Fruit fly (Drosophila melanogaster) whole organism, embryonic: ENCODE results near the gene CG32373.

Experiments used
- Ada2b ChIP-seq: fragments of 200-800 bp; sonication (Bioruptor generic); IDR thresholded peaks from 2 replicates; pipeline ENCODE4 v1.3.6; 2022; ENCODE audit warnings: missing biosample characterization, missing genetic modification characterization
- Asciz ChIP-seq: fragments of 200-800 bp; sonication (Bioruptor generic); optimal IDR thresholded peaks from 2 replicates; lab custom pipeline; 2017; ENCODE audit warnings: missing biosample characterization, mild to moderate bottlenecking, missing genetic modification characterization, missing genetic modification reagents
- CG12104 ChIP-seq: fragments of 200-800 bp; sonication (Bioruptor generic); optimal IDR thresholded peaks from 3 replicates; lab custom pipeline; 2016; ENCODE audit warnings: missing biosample characterization, missing genetic modification characterization
- CG12744 ChIP-seq: fragments of 200-800 bp; sonication (Bioruptor generic); optimal IDR thresholded peaks from 2 replicates; lab custom pipeline; 2016; ENCODE audit warnings: missing biosample characterization, missing genetic modification characterization
- CG13287 ChIP-seq: fragments of 200-800 bp; sonication (Bioruptor generic); IDR thresholded peaks from 2 replicates; pipeline ENCODE4 v1.3.6; 2022; ENCODE audit warnings: missing biosample characterization, missing genetic modification characterization; ENCODE audit not compliant: partially characterized antibody
- CG14050 ChIP-seq: fragments of 200-800 bp; sonication (Bioruptor generic); IDR thresholded peaks from 3 replicates; pipeline ENCODE4 v1.3.6; 2022; ENCODE audit warnings: missing biosample characterization, missing genetic modification characterization
- CG14860 ChIP-seq: fragments of 200-800 bp; sonication (Bioruptor generic); IDR thresholded peaks from 3 replicates; pipeline ENCODE4 v1.3.6; 2022; ENCODE audit warnings: missing biosample characterization, missing genetic modification characterization; ENCODE audit not compliant: partially characterized antibody
- CG18011 ChIP-seq: fragments of 200-800 bp; sonication (Bioruptor generic); optimal IDR thresholded peaks from 2 replicates; lab custom pipeline; 2017; ENCODE audit warnings: missing biosample characterization, missing genetic modification characterization, mild to moderate bottlenecking, moderate library complexity, missing genotype
- CG18764 ChIP-seq: fragments of 200-800 bp; sonication (Bioruptor generic); optimal IDR thresholded peaks from 3 replicates; lab custom pipeline; 2016; ENCODE audit warnings: missing biosample characterization, missing genetic modification characterization
- CG34422 ChIP-seq: fragments of 200-800 bp; sonication (Bioruptor generic); IDR thresholded peaks from 3 replicates; pipeline ENCODE4 v1.3.6; 2022; ENCODE audit warnings: missing biosample characterization, missing genetic modification characterization
- CG4360 ChIP-seq: fragments of 200-800 bp; sonication (Bioruptor generic); IDR thresholded peaks from 2 replicates; pipeline ENCODE4 v1.3.6; 2022; ENCODE audit warnings: missing biosample characterization, missing genetic modification characterization
- CG4707 ChIP-seq: fragments of 200-800 bp; sonication (Bioruptor generic); optimal IDR thresholded peaks from 2 replicates; lab custom pipeline; 2018; ENCODE audit warnings: missing biosample characterization, mild to moderate bottlenecking, missing genetic modification characterization, moderate library complexity
- CG6765 ChIP-seq: fragments of 200-800 bp; sonication (Bioruptor generic); optimal IDR thresholded peaks from 3 replicates; lab custom pipeline; 2017; ENCODE audit warnings: missing biosample characterization, mild to moderate bottlenecking, missing genetic modification characterization
- CG7745 ChIP-seq: fragments of 200-800 bp; sonication (Bioruptor generic); optimal IDR thresholded peaks from 2 replicates; lab custom pipeline; 2018; ENCODE audit warnings: missing biosample characterization, mild to moderate bottlenecking, missing genetic modification characterization, moderate library complexity
- CG8281 ChIP-seq: fragments of 200-800 bp; sonication (Bioruptor generic); optimal IDR thresholded peaks from 2 replicates; lab custom pipeline; 2018; ENCODE audit warnings: missing biosample characterization, mild to moderate bottlenecking, missing genetic modification characterization, moderate library complexity
- CG9215 ChIP-seq: fragments of 200-800 bp; sonication (Bioruptor generic); IDR thresholded peaks from 2 replicates; pipeline ENCODE4 v1.3.6; 2022; ENCODE audit warnings: missing biosample characterization, missing genetic modification characterization
- CG9727 ChIP-seq: fragments of 200-800 bp; sonication (Bioruptor generic); optimal IDR thresholded peaks from 3 replicates; lab custom pipeline; 2017; ENCODE audit warnings: missing biosample characterization, mild to moderate bottlenecking, missing genetic modification characterization
- CG9797 ChIP-seq: fragments of 200-800 bp; sonication (Bioruptor generic); optimal IDR thresholded peaks from 3 replicates; lab custom pipeline; 2018; ENCODE audit warnings: missing biosample characterization, mild to moderate bottlenecking, missing genetic modification characterization
- CrebB ChIP-seq: fragments of 200-800 bp; sonication (Bioruptor generic); optimal IDR thresholded peaks from 3 replicates; lab custom pipeline; 2018; ENCODE audit warnings: missing biosample characterization, mild to moderate bottlenecking, missing genetic modification characterization
- Dbx ChIP-seq: fragments of 200-800 bp; sonication (Bioruptor generic); IDR thresholded peaks from 3 replicates; pipeline ENCODE4 v1.3.6; 2022; ENCODE audit warnings: missing biosample characterization, missing genetic modification characterization
- Dek ChIP-seq: fragments of 200-800 bp; sonication (Bioruptor generic); optimal IDR thresholded peaks from 3 replicates; lab custom pipeline; 2019; ENCODE audit warnings: missing biosample characterization, mild to moderate bottlenecking, missing genetic modification characterization, moderate library complexity
- Dp ChIP-seq: fragments of 200-800 bp; sonication (Bioruptor generic); optimal IDR thresholded peaks from 2 replicates; lab custom pipeline; 2018; ENCODE audit warnings: missing biosample characterization, mild to moderate bottlenecking, missing genetic modification characterization, moderate library complexity
- E2f1 ChIP-seq: fragments of 200-800 bp; sonication (Bioruptor generic); IDR thresholded peaks from 2 replicates; pipeline ENCODE4 v1.3.6; 2022; ENCODE audit warnings: missing biosample characterization, missing genetic modification characterization
- Fer3 ChIP-seq: fragments of 200-800 bp; sonication (Bioruptor generic); optimal IDR thresholded peaks from 2 replicates; lab custom pipeline; 2018; ENCODE audit warnings: missing biosample characterization, mild to moderate bottlenecking, missing genetic modification characterization, moderate library complexity
- HHEX ChIP-seq: fragments of 200-800 bp; sonication (Bioruptor generic); optimal IDR thresholded peaks from 3 replicates; lab custom pipeline; 2017; ENCODE audit warnings: missing biosample characterization, mild to moderate bottlenecking, missing genetic modification characterization, missing genetic modification reagents
- HLHmδ ChIP-seq: fragments of 200-800 bp; sonication (Bioruptor generic); optimal IDR thresholded peaks from 2 replicates; lab custom pipeline; 2018; ENCODE audit warnings: missing biosample characterization, mild to moderate bottlenecking, missing genetic modification characterization, moderate library complexity
- HmgZ ChIP-seq: fragments of 200-800 bp; sonication (Bioruptor generic); optimal IDR thresholded peaks from 2 replicates; lab custom pipeline; 2018; ENCODE audit warnings: missing biosample characterization, mild to moderate bottlenecking, missing genetic modification characterization
- Kr ChIP-seq: fragments of 200-800 bp; sonication (Bioruptor generic); optimal IDR thresholded peaks from 2 replicates; lab custom pipeline; 2017; ENCODE audit warnings: missing biosample characterization, mild to moderate bottlenecking, missing genetic modification characterization
- Lhr ChIP-seq: fragments of 200-800 bp; sonication (Bioruptor generic); optimal IDR thresholded peaks from 3 replicates; lab custom pipeline; 2017; ENCODE audit warnings: mild to moderate bottlenecking, missing biosample characterization, missing genetic modification reagents, missing genetic modification characterization
- Med ChIP-seq: fragments of 200-800 bp; sonication (Bioruptor generic); peaks from one replicate; lab custom pipeline; 2016; ENCODE audit warnings: missing biosample characterization, missing genetic modification characterization, mild to moderate bottlenecking, inconsistent platforms, moderate library complexity
- Pdp1 ChIP-seq, 2 experiments: fragments of 200-800 bp; sonication (Bioruptor generic); optimal IDR thresholded peaks; 3 replicates each; lab custom pipeline; 2016; ENCODE audit warnings: missing biosample characterization in 2 of 2, missing genetic modification characterization in 2 of 2, mild to moderate bottlenecking in 1 of 2, moderate library complexity in 1 of 2
- Rfx ChIP-seq: fragments of 200-800 bp; sonication (Bioruptor generic); IDR thresholded peaks from 2 replicates; pipeline ENCODE4 v1.3.6; 2022; ENCODE audit warnings: missing biosample characterization, missing genetic modification characterization
- YL-1 ChIP-seq: fragments of 200-800 bp; sonication (Bioruptor generic); optimal IDR thresholded peaks from 3 replicates; lab custom pipeline; 2017; ENCODE audit warnings: missing biosample characterization, mild to moderate bottlenecking, missing genetic modification characterization
- abd-A ChIP-seq: fragments of 200-800 bp; sonication (Bioruptor generic); optimal IDR thresholded peaks from 3 replicates; lab custom pipeline; 2019; ENCODE audit warnings: missing biosample characterization, mild to moderate bottlenecking, missing genetic modification characterization, moderate library complexity
- ac ChIP-seq: fragments of 200-800 bp; sonication (Bioruptor generic); optimal IDR thresholded peaks from 3 replicates; lab custom pipeline; 2017; ENCODE audit warnings: missing biosample characterization, mild to moderate bottlenecking, missing genetic modification characterization
- eyg ChIP-seq: fragments of 200-800 bp; sonication (Bioruptor generic); optimal IDR thresholded peaks from 3 replicates; lab custom pipeline; 2016; ENCODE audit warnings: missing biosample characterization, missing genetic modification characterization
- gro ChIP-seq: fragments of 200-800 bp; sonication (Bioruptor generic); optimal IDR thresholded peaks from 2 replicates; lab custom pipeline; 2016; ENCODE audit warnings: missing biosample characterization, missing genetic modification characterization
- her ChIP-seq: fragments of 200-800 bp; sonication (Bioruptor generic); optimal IDR thresholded peaks from 2 replicates; lab custom pipeline; 2016; ENCODE audit warnings: missing biosample characterization, missing genetic modification characterization
- hkb ChIP-seq, 2 experiments: fragments of 200-800 bp in 1 of 2; fragments of >200 bp in 1 of 2; sonication (Bioruptor generic) in 1 of 2; IDR thresholded peaks in 1 of 2; optimal IDR thresholded peaks in 1 of 2; 2 replicates each; pipeline versions ENCODE4 v1.3.6 to Lab custom; 2017 to 2022; ENCODE audit warnings: missing biosample characterization in 1 of 2, missing genetic modification characterization in 1 of 2
- hth ChIP-seq: fragments of >200 bp; optimal IDR thresholded peaks from 2 replicates; lab custom pipeline; 2017; ENCODE audit warnings: inconsistent platforms
- jumu ChIP-seq: fragments of 200-800 bp; sonication (Bioruptor generic); optimal IDR thresholded peaks from 3 replicates; lab custom pipeline; 2016; ENCODE audit warnings: missing biosample characterization, missing genetic modification characterization
- kay ChIP-seq: fragments of 200-800 bp; sonication (Bioruptor generic); optimal IDR thresholded peaks from 2 replicates; lab custom pipeline; 2016; ENCODE audit warnings: missing biosample characterization, missing genetic modification characterization
- peb ChIP-seq: fragments of 200-800 bp; sonication (Bioruptor generic); IDR thresholded peaks from 2 replicates; pipeline ENCODE4 v1.3.6; 2022; ENCODE audit warnings: missing biosample characterization, missing genetic modification characterization
- pum ChIP-seq: fragments of 200-800 bp; sonication (Bioruptor generic); optimal IDR thresholded peaks from 2 replicates; lab custom pipeline; 2016; ENCODE audit warnings: missing biosample characterization, missing genetic modification characterization
- salm ChIP-seq: fragments of 200-800 bp; sonication (Bioruptor generic); optimal IDR thresholded peaks from 2 replicates; lab custom pipeline; 2018; ENCODE audit warnings: missing biosample characterization, mild to moderate bottlenecking, missing genetic modification characterization
- scrt ChIP-seq: fragments of 200-800 bp; sonication (Bioruptor generic); optimal IDR thresholded peaks from 2 replicates; lab custom pipeline; 2018; ENCODE audit warnings: missing biosample characterization, mild to moderate bottlenecking, missing genetic modification characterization, moderate library complexity
- stc ChIP-seq: fragments of 200-800 bp; sonication (Bioruptor generic); IDR thresholded peaks from 2 replicates; pipeline ENCODE4 v1.3.6; 2022; ENCODE audit warnings: missing biosample characterization, missing genetic modification characterization
- tna ChIP-seq: fragments of 200-800 bp; sonication (Bioruptor generic); IDR thresholded peaks from 2 replicates; pipeline ENCODE4 v1.3.6; 2022; ENCODE audit warnings: missing biosample characterization, missing genetic modification characterization; ENCODE audit not compliant: partially characterized antibody
- trh ChIP-seq: fragments of 200-800 bp; sonication (Bioruptor generic); optimal IDR thresholded peaks from 2 replicates; lab custom pipeline; 2016; ENCODE audit warnings: missing biosample characterization, missing genetic modification characterization
- unc-4 ChIP-seq: fragments of 200-800 bp; sonication (Bioruptor generic); IDR thresholded peaks from 2 replicates; pipeline ENCODE4 v1.3.6; 2022; ENCODE audit warnings: missing biosample characterization, missing genetic modification characterization; ENCODE audit not compliant: partially characterized antibody

Gene CG32373

DNA sequence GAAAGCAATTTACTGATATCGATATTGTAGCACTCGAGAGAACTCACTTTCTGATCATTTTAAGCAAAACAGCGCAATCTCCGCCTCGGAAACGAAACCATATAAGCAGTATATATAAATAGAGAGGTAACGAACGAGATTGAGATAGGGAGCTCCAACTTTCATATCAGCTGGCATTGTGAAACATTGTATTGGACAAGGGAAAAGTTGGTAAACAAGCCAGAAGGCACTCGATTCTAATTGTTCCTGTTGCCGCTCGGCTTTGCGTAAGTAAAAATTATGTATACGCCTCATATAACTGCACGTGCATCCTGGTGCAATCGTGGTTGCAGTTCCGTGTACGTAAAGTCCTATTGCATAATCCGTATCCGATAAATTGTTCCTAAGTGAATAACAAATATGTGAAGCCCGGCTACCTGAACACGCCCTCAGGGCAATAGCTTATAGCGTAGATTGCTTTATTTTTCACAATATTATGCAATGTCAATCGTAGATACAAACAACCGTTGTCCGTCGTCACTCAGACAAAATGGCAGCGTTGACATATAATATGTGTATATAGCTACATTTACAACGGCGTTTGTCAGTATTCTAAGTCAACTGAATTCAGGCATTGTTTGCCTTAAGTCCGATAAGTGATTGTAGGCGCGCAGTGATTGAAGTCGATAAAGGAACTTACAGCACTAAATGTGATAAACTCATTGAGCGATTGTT is 156.3 kb downstream of the CG32373 start:
- TF ChIP-seq Kr (GFP tag; lab: Kevin White, UChicago) (no peak), CG12744 (GFP tag; lab: Kevin White, UChicago) (no peak), CG14050 (no peak), CG4360 (GFP tag; lab: Robert Waterston, UW) (no peak), pum (GFP tag; lab: Kevin White, UChicago) (no peak), CG18011 (no peak), stc (GFP tag; lab: Robert Waterston, UW) (no peak), hth (lab: Kevin White, UChicago) (no peak), YL-1 (no peak), CG4707 (GFP tag; lab: Kevin White, UChicago) (no peak), Ada2b (no peak), CG34422 (GFP tag; lab: Robert Waterston, UW) (no peak), scrt (GFP tag; lab: Kevin White, UChicago) (no peak), Dbx (no peak), tna (GFP tag; lab: Robert Waterston, UW) (no peak), HmgZ (tag; lab: Kevin White, UChicago) (no peak), CG12104 (GFP tag; lab: Kevin White, UChicago) (no peak), CG13287 (no peak), ac (GFP tag; lab: Kevin White, UChicago) (no peak), HHEX (no peak), HLHmδ (no peak), Dek (no peak), Asciz (no peak), abd-A (tag; lab: Kevin White, UChicago) (no peak), CG6765 (GFP tag; lab: Kevin White, UChicago) (no peak), her (no peak), jumu (GFP tag; lab: Kevin White, UChicago) (no peak), CrebB (tag; lab: Kevin White, UChicago) (peak; percentile 4), salm (no peak), CG18764 (GFP tag; lab: Kevin White, UChicago) (no peak), CG14860 (no peak), CG9727 (GFP tag; lab: Kevin White, UChicago) (no peak), Lhr (GFP tag; lab: Kevin White, UChicago) (no peak), Rfx (no peak), eyg (no peak), CG9215 (GFP tag; lab: Robert Waterston, UW) (no peak), CG7745 (tag; lab: Kevin White, UChicago) (no peak), peb (GFP tag; lab: Robert Waterston, UW) (no peak), Pdp1 (GFP tag; optimal IDR thresholded peaks at IDR 0.05; lab: Kevin White, UChicago) (peak in 1 of 2 experiments; percentile 95), Fer3 (no peak), E2f1 (GFP tag; lab: Robert Waterston, UW) (no peak), Med (GFP tag; lab: Kevin White, UChicago) (peak; percentile 64), gro (GFP tag; lab: Kevin White, UChicago) (no peak), kay (GFP tag; lab: Kevin White, UChicago) (no peak), CG9797 (GFP tag; lab: Kevin White, UChicago) (no peak), Dp (GFP tag; lab: Kevin White, UChicago) (no peak), trh (GFP tag; lab: Kevin White, UChicago) (no peak), unc-4 (GFP tag; lab: Robert Waterston, UW) (no peak), CG8281 (tag; lab: Kevin White, UChicago) (no peak), hkb (optimal IDR thresholded peaks at IDR 0.05; lab: Kevin White, UChicago) (no peak), hkb (GFP tag; IDR thresholded peaks at IDR 0.05; lab: Robert Waterston, UW) (no peak)
